Fruit fly (Drosophila melanogaster) whole organism, embryonic: Measurements from ENCODE around the gene CG1979.

Experiments used
- Bgb ChIP-seq: fragments of 200-800 bp; sonication (Bioruptor generic); IDR thresholded peaks from 2 replicates; pipeline ENCODE4 v1.3.6; 2022; ENCODE audit warnings: missing biosample characterization, missing genetic modification characterization; ENCODE audit not compliant: partially characterized antibody
- CG12104 ChIP-seq: fragments of 200-800 bp; sonication (Bioruptor generic); optimal IDR thresholded peaks from 3 replicates; lab custom pipeline; 2016; ENCODE audit warnings: missing biosample characterization, missing genetic modification characterization
- CG12659 ChIP-seq: fragments of 200-800 bp; sonication (Bioruptor generic); optimal IDR thresholded peaks from 3 replicates; lab custom pipeline; 2017; ENCODE audit warnings: mild to moderate bottlenecking, missing biosample characterization, missing genetic modification reagents, missing genetic modification characterization
- CG13287 ChIP-seq: fragments of 200-800 bp; sonication (Bioruptor generic); IDR thresholded peaks from 2 replicates; pipeline ENCODE4 v1.3.6; 2022; ENCODE audit warnings: missing biosample characterization, missing genetic modification characterization; ENCODE audit not compliant: partially characterized antibody
- CG13424 ChIP-seq: fragments of 200-800 bp; sonication (Bioruptor generic); optimal IDR thresholded peaks from 2 replicates; lab custom pipeline; 2019; ENCODE audit warnings: missing biosample characterization, mild to moderate bottlenecking, missing genetic modification characterization, moderate library complexity
- CG13624 ChIP-seq: fragments of 200-800 bp; sonication (Bioruptor generic); optimal IDR thresholded peaks from 2 replicates; lab custom pipeline; 2016; ENCODE audit warnings: missing biosample characterization, missing genetic modification characterization
- CG14667 ChIP-seq: fragments of 200-800 bp; sonication (Bioruptor generic); IDR thresholded peaks from 2 replicates; pipeline ENCODE4 v1.3.6; 2022; ENCODE audit warnings: missing biosample characterization, missing genetic modification characterization
- CG17359 ChIP-seq: fragments of 200-800 bp; sonication (Bioruptor generic); optimal IDR thresholded peaks from 3 replicates; lab custom pipeline; 2018; ENCODE audit warnings: missing biosample characterization, mild to moderate bottlenecking, missing genetic modification characterization, moderate library complexity
- CG1792 ChIP-seq: fragments of 200-800 bp; sonication (Bioruptor generic); optimal IDR thresholded peaks from 2 replicates; lab custom pipeline; 2016; ENCODE audit warnings: missing biosample characterization, missing genetic modification characterization
- CG1832 ChIP-seq: fragments of 200-800 bp; sonication (Bioruptor generic); optimal IDR thresholded peaks from 2 replicates; lab custom pipeline; 2017; ENCODE audit warnings: missing biosample characterization, mild to moderate bottlenecking, missing genetic modification characterization, inconsistent platforms
- CG2202 ChIP-seq: fragments of 200-800 bp; sonication (Bioruptor generic); optimal IDR thresholded peaks from 2 replicates; lab custom pipeline; 2018; ENCODE audit warnings: missing biosample characterization, mild to moderate bottlenecking, missing genetic modification characterization
- CG31388 ChIP-seq: fragments of 200-800 bp; sonication (Bioruptor generic); optimal IDR thresholded peaks from 2 replicates; lab custom pipeline; 2016; ENCODE audit warnings: missing biosample characterization, missing genetic modification characterization
- CG33213 ChIP-seq: fragments of 200-800 bp; sonication (Bioruptor generic); optimal IDR thresholded peaks from 3 replicates; lab custom pipeline; 2016; ENCODE audit warnings: missing biosample characterization, missing genetic modification characterization
- CG6175 ChIP-seq: fragments of 200-800 bp; sonication (Bioruptor generic); IDR thresholded peaks from 3 replicates; pipeline ENCODE4 v1.3.6; 2022; ENCODE audit warnings: missing biosample characterization, missing genetic modification characterization
- CG7357 ChIP-seq: fragments of 200-800 bp; sonication (Bioruptor generic); IDR thresholded peaks from 3 replicates; pipeline ENCODE4 v1.3.6; 2022; ENCODE audit warnings: missing biosample characterization, missing genetic modification characterization
- CG9817 ChIP-seq: fragments of 200-800 bp; sonication (Bioruptor generic); optimal IDR thresholded peaks from 2 replicates; lab custom pipeline; 2018; ENCODE audit warnings: missing biosample characterization, mild to moderate bottlenecking, missing genetic modification characterization, moderate library complexity
- CHES-1-like ChIP-seq: fragments of 200-800 bp; sonication (Bioruptor generic); optimal IDR thresholded peaks from 2 replicates; lab custom pipeline; 2016; ENCODE audit warnings: missing biosample characterization, missing genetic modification characterization
- Chrac-16 ChIP-seq: fragments of 200-800 bp; sonication (Bioruptor generic); optimal IDR thresholded peaks from 3 replicates; lab custom pipeline; 2016; ENCODE audit warnings: missing biosample characterization, missing genetic modification characterization
- CkIIα-i1 ChIP-seq: fragments of 200-800 bp; sonication (Bioruptor generic); IDR thresholded peaks from 2 replicates; pipeline ENCODE4 v1.3.6; 2022; ENCODE audit warnings: missing biosample characterization, missing genetic modification characterization
- Dbx ChIP-seq: fragments of 200-800 bp; sonication (Bioruptor generic); IDR thresholded peaks from 3 replicates; pipeline ENCODE4 v1.3.6; 2022; ENCODE audit warnings: missing biosample characterization, missing genetic modification characterization
- Doc3 ChIP-seq: fragments of 200-800 bp; sonication (Bioruptor generic); IDR thresholded peaks from 3 replicates; pipeline ENCODE4 v1.3.6; 2022; ENCODE audit warnings: missing biosample characterization, missing genetic modification characterization; ENCODE audit not compliant: partially characterized antibody
- Dp ChIP-seq: fragments of 200-800 bp; sonication (Bioruptor generic); optimal IDR thresholded peaks from 2 replicates; lab custom pipeline; 2018; ENCODE audit warnings: missing biosample characterization, mild to moderate bottlenecking, missing genetic modification characterization, moderate library complexity
- Drgx ChIP-seq: fragments of 200-800 bp; sonication (Bioruptor generic); IDR thresholded peaks from 2 replicates; pipeline ENCODE4 v1.3.6; 2022; ENCODE audit warnings: missing biosample characterization, missing genetic modification characterization
- E2f2 ChIP-seq: fragments of 200-800 bp; sonication (Bioruptor generic); IDR thresholded peaks from 2 replicates; pipeline ENCODE4 v1.3.6; 2022; ENCODE audit warnings: missing biosample characterization, missing genetic modification characterization
- Ets65A ChIP-seq: fragments of 200-800 bp; sonication (Bioruptor generic); peaks from one replicate; lab custom pipeline; 2016; ENCODE audit warnings: missing biosample characterization, missing genetic modification characterization
- GATAe ChIP-seq: fragments of 200-800 bp; sonication (Bioruptor generic); conservative IDR thresholded peaks from 2 replicates; pipeline ENCODE4 v1.3.6; 2022; ENCODE audit warnings: missing biosample characterization, missing genetic modification characterization
- H2.0 ChIP-seq: fragments of 200-800 bp; sonication (Bioruptor generic); IDR thresholded peaks from 2 replicates; pipeline ENCODE4 v1.3.6; 2022; ENCODE audit warnings: missing biosample characterization, missing genetic modification characterization
- Myb ChIP-seq: fragments of 200-800 bp; sonication (Bioruptor generic); optimal IDR thresholded peaks from 2 replicates; lab custom pipeline; 2016; ENCODE audit warnings: missing biosample characterization, missing genetic modification characterization
- Nf-YC ChIP-seq: fragments of 200-800 bp; optimal IDR thresholded peaks from 3 replicates; lab custom pipeline; 2019; ENCODE audit warnings: missing biosample characterization, mild to moderate bottlenecking, missing genetic modification characterization, moderate library complexity
- Tbp ChIP-seq: fragments of >200 bp; optimal IDR thresholded peaks from 2 replicates; lab custom pipeline; 2018; ENCODE audit warnings: missing biosample characterization, missing genetic modification characterization
- Trl ChIP-seq, 3 experiments: fragments of >200 bp in 2 of 3; fragments of 200-800 bp in 1 of 3; sonication (Bioruptor generic) in 1 of 3; optimal IDR thresholded peaks; 2 replicates in 1 of 3; 3 replicates in 2 of 3; lab custom pipeline; 2016 to 2017; ENCODE audit warnings: missing biosample characterization in 1 of 3, missing genetic modification characterization in 1 of 3
- ac ChIP-seq: fragments of 200-800 bp; sonication (Bioruptor generic); optimal IDR thresholded peaks from 3 replicates; lab custom pipeline; 2017; ENCODE audit warnings: missing biosample characterization, mild to moderate bottlenecking, missing genetic modification characterization
- az2 ChIP-seq: fragments of 200-800 bp; sonication (Bioruptor generic); optimal IDR thresholded peaks from 3 replicates; lab custom pipeline; 2016; ENCODE audit warnings: missing biosample characterization, missing genetic modification characterization
- bcd ChIP-seq: fragments of 200-800 bp; sonication (Bioruptor generic); optimal IDR thresholded peaks from 2 replicates; lab custom pipeline; 2017; ENCODE audit warnings: missing biosample characterization, mild to moderate bottlenecking, missing genetic modification characterization
- bsh ChIP-seq, 2 experiments: fragments of 200-800 bp; sonication (Bioruptor generic); optimal IDR thresholded peaks; 2 replicates each; lab custom pipeline; 2017 to 2018; ENCODE audit warnings: mild to moderate bottlenecking in 2 of 2, missing biosample characterization in 2 of 2, missing genetic modification characterization in 2 of 2, moderate library complexity in 1 of 2
- dan ChIP-seq: fragments of 200-800 bp; sonication (Bioruptor generic); IDR thresholded peaks from 2 replicates; pipeline ENCODE4 v1.3.6; 2022; ENCODE audit warnings: missing biosample characterization, missing genetic modification characterization
- dmrt99B ChIP-seq: fragments of 200-800 bp; sonication (Bioruptor generic); optimal IDR thresholded peaks from 2 replicates; lab custom pipeline; 2018; ENCODE audit warnings: missing biosample characterization, mild to moderate bottlenecking, missing genetic modification characterization, moderate library complexity
- ham ChIP-seq: fragments of 200-800 bp; sonication (Bioruptor generic); IDR thresholded peaks from 2 replicates; pipeline ENCODE4 v1.3.6; 2022; ENCODE audit warnings: missing biosample characterization, missing genetic modification characterization
- her ChIP-seq: fragments of 200-800 bp; sonication (Bioruptor generic); optimal IDR thresholded peaks from 2 replicates; lab custom pipeline; 2016; ENCODE audit warnings: missing biosample characterization, missing genetic modification characterization
- ken ChIP-seq: fragments of 200-800 bp; sonication (Bioruptor generic); IDR thresholded peaks from 3 replicates; pipeline ENCODE4 v1.3.6; 2022; ENCODE audit warnings: missing biosample characterization, missing genetic modification characterization
- kni ChIP-seq: fragments of 200-800 bp; sonication (Bioruptor generic); optimal IDR thresholded peaks from 3 replicates; lab custom pipeline; 2017; ENCODE audit warnings: mild to moderate bottlenecking, missing biosample characterization, missing genetic modification reagents, missing genetic modification characterization
- nom ChIP-seq: fragments of 200-800 bp; sonication (Bioruptor generic); optimal IDR thresholded peaks from 2 replicates; lab custom pipeline; 2017; ENCODE audit warnings: missing biosample characterization, missing genetic modification characterization, mild to moderate bottlenecking, moderate library complexity, missing genetic modification reagents
- pita ChIP-seq: fragments of 200-800 bp; sonication (Bioruptor generic); optimal IDR thresholded peaks from 2 replicates; lab custom pipeline; 2017; ENCODE audit warnings: missing biosample characterization, mild to moderate bottlenecking, missing genetic modification characterization
- pum ChIP-seq: fragments of 200-800 bp; sonication (Bioruptor generic); optimal IDR thresholded peaks from 2 replicates; lab custom pipeline; 2016; ENCODE audit warnings: missing biosample characterization, missing genetic modification characterization
- scrt ChIP-seq: fragments of 200-800 bp; sonication (Bioruptor generic); optimal IDR thresholded peaks from 2 replicates; lab custom pipeline; 2018; ENCODE audit warnings: missing biosample characterization, mild to moderate bottlenecking, missing genetic modification characterization, moderate library complexity
- slp2 ChIP-seq: fragments of 200-800 bp; sonication (Bioruptor generic); optimal IDR thresholded peaks from 2 replicates; lab custom pipeline; 2016; ENCODE audit warnings: missing biosample characterization, missing genetic modification characterization
- tio ChIP-seq: fragments of 200-800 bp; sonication (Bioruptor generic); optimal IDR thresholded peaks from 2 replicates; lab custom pipeline; 2017; ENCODE audit warnings: missing biosample characterization, missing genetic modification characterization, inconsistent platforms
- twi ChIP-seq: fragments of 200-800 bp; optimal IDR thresholded peaks from 2 replicates; lab custom pipeline; 2019; ENCODE audit warnings: missing biosample characterization, mild to moderate bottlenecking, missing genetic modification characterization, moderate library complexity
- usp ChIP-seq: fragments of >200 bp; optimal IDR thresholded peaks from 2 replicates; lab custom pipeline; 2017; ENCODE audit warnings: missing biosample characterization, missing genetic modification characterization
- zen2 ChIP-seq: fragments of 200-800 bp; sonication (Bioruptor generic); IDR thresholded peaks from 3 replicates; pipeline ENCODE4 v1.3.6; 2022; ENCODE audit warnings: missing biosample characterization, missing genetic modification characterization; ENCODE audit not compliant: partially characterized antibody
- zf30C ChIP-seq: fragments of 200-800 bp; sonication (Bioruptor generic); optimal IDR thresholded peaks from 3 replicates; lab custom pipeline; 2018; ENCODE audit warnings: missing biosample characterization, mild to moderate bottlenecking, missing genetic modification characterization

Gene CG1979

dm6 chr3R:7091904-7092303, 37.5 kb downstream of the CG1979 start (continued):
- TF ChIP-seq CG13287 (peak; percentile 80), CG2202 (no peak), ac (GFP tag; lab: Kevin White, UChicago) (no peak), Myb (peak; percentile 61), kni (GFP tag; lab: Kevin White, UChicago) (no peak), CkIIα-i1 (no peak), Ets65A (GFP tag; lab: Kevin White, UChicago) (no peak), slp2 (GFP tag; lab: Kevin White, UChicago) (peak; percentile 33), usp (GFP tag; lab: Kevin White, UChicago) (no peak), twi (tag; lab: Kevin White, UChicago) (peak; percentile 2), CG6175 (GFP tag; lab: Robert Waterston, UW) (no peak), CG33213 (GFP tag; lab: Kevin White, UChicago) (peak; percentile 61), bsh (GFP tag; optimal IDR thresholded peaks at IDR 0.05; lab: Kevin White, UChicago) (peak in 1 of 2 experiments; percentile 16), her (GFP tag; lab: Kevin White, UChicago) (peak; percentile 1), GATAe (GFP tag; lab: Robert Waterston, UW) (no peak), CG7357 (GFP tag; lab: Robert Waterston, UW) (no peak), CG12104 (GFP tag; lab: Kevin White, UChicago) (no peak), Chrac-16 (GFP tag; lab: Kevin White, UChicago) (peak; percentile 18), Nf-YC (peak; percentile 22), dan (GFP tag; lab: Robert Waterston, UW) (no peak), Dbx (GFP tag; lab: Robert Waterston, UW) (no peak), pum (GFP tag; lab: Kevin White, UChicago) (no peak), CG13624 (peak; percentile 54), zen2 (GFP tag; lab: Robert Waterston, UW) (peak; percentile 58; the same call in 2 of the 3 replicates), bcd (no peak), CHES-1-like (GFP tag; lab: Kevin White, UChicago) (peak; percentile 43), ken (GFP tag; lab: Robert Waterston, UW) (no peak), az2 (GFP tag; lab: Kevin White, UChicago) (peak; percentile 11), CG14667 (GFP tag; lab: Robert Waterston, UW) (no peak), pita (GFP tag; lab: Kevin White, UChicago) (peak; percentile 10), CG12659 (GFP tag; lab: Kevin White, UChicago) (peak; percentile 74), Doc3 (GFP tag; lab: Robert Waterston, UW) (peak; percentile 71; the same call in 2 of the 3 replicates), ham (no peak), CG1832 (GFP tag; lab: Kevin White, UChicago) (no peak), zf30C (GFP tag; lab: Kevin White, UChicago) (peak; percentile 44), Drgx (GFP tag; lab: Robert Waterston, UW) (no peak), Dp (GFP tag; lab: Kevin White, UChicago) (peak; percentile 37), CG1792 (no peak), scrt (GFP tag; lab: Kevin White, UChicago) (no peak), dmrt99B (no peak), tio (GFP tag; lab: Kevin White, UChicago) (no peak), CG31388 (GFP tag; lab: Kevin White, UChicago) (no peak), Trl (optimal IDR thresholded peaks at IDR 0.05; lab: Kevin White, UChicago) (no peak), Trl (GFP tag; optimal IDR thresholded peaks at IDR 0.05; lab: Kevin White, UChicago) (peak; percentile 52), CG17359 (tag; lab: Kevin White, UChicago) (no peak), Tbp (GFP tag; lab: Kevin White, UChicago) (no peak), CG13424 (tag; lab: Kevin White, UChicago) (peak; percentile 27), CG9817 (tag; lab: Kevin White, UChicago) (peak; percentile 22), nom (GFP tag; lab: Kevin White, UChicago) (no peak), Bgb (GFP tag; lab: Robert Waterston, UW) (peak; percentile 84), H2.0 (GFP tag; lab: Robert Waterston, UW) (no peak), E2f2 (GFP tag; lab: Robert Waterston, UW) (peak; percentile 53)
